Worm (Caenorhabditis elegans) whole organism, L2 larva: ENCODE measurements around the gene C33D3.5.

Experiments
- aly-2 ChIP-seq: fragments of 150-350 bp; optimal IDR thresholded peaks from 2 replicates; lab custom pipeline; 2014; ENCODE audit warnings: missing biosample characterization, missing genetic modification characterization
- ceh-82 ChIP-seq: fragments of 150-350 bp; optimal IDR thresholded peaks from 2 replicates; lab custom pipeline; 2014; ENCODE audit warnings: missing biosample characterization, missing genetic modification characterization
- nhr-11 ChIP-seq: fragments of 150-350 bp; optimal IDR thresholded peaks from 2 replicates; lab custom pipeline; 2014; ENCODE audit warnings: missing biosample characterization, missing genetic modification characterization
- unc-62 ChIP-seq: fragments of 150-350 bp; optimal IDR thresholded peaks from 2 replicates; lab custom pipeline; 2014; ENCODE audit warnings: missing biosample characterization, missing genetic modification reagents, missing genetic modification characterization

- TF ChIP-seq aly-2: no peak
- no peak for TF ChIP-seq ceh-82 (tag; lab: Kevin White, UChicago)
- TF ChIP-seq unc-62 (GFP tag; lab: Kevin White, UChicago): no peak
- no peak for TF ChIP-seq nhr-11
Observed at ce11 chrX:10524483-10524948, 33.4 kb downstream of the C33D3.5 start, which contains the start of the genes mboa-7 and git-1.
